Worm (Caenorhabditis elegans) whole organism, L1 larva: ENCODE data around the gene nhr-237.

Experiments used
- C16A3.4 ChIP-seq: fragments of 150-350 bp; optimal IDR thresholded peaks from 2 replicates; lab custom pipeline; 2014; ENCODE audit warnings: missing biosample characterization, missing genetic modification characterization
- C34B4.2 ChIP-seq: sonication (generic microtip); optimal IDR thresholded peaks from 2 replicates; lab custom pipeline; 2017; ENCODE audit warnings: mild to moderate bottlenecking, missing genetic modification characterization, missing compliant biosample characterization
- F16B12.6 ChIP-seq: fragments of 150-350 bp; optimal IDR thresholded peaks from 2 replicates; lab custom pipeline; 2014; ENCODE audit warnings: missing biosample characterization, missing genetic modification characterization
- Y116A8C.19 ChIP-seq: sonication (generic microtip); optimal IDR thresholded peaks from 2 replicates; lab custom pipeline; 2016; ENCODE audit warnings: missing compliant biosample characterization, missing genetic modification characterization, borderline replicate concordance
- blmp-1 ChIP-seq: fragments of 150-350 bp; optimal IDR thresholded peaks from 2 replicates; lab custom pipeline; 2014; ENCODE audit warnings: missing biosample characterization, missing genetic modification characterization
- ceh-8 ChIP-seq: fragments of 200-800 bp; sonication (Bioruptor generic); optimal IDR thresholded peaks from 2 replicates; lab custom pipeline; 2018; ENCODE audit warnings: mild to moderate bottlenecking, missing genetic modification characterization, moderate library complexity, missing compliant biosample characterization
- ceh-82 ChIP-seq, 3 experiments: fragments of 150-350 bp in 1 of 3; sonication (generic microtip) in 2 of 3; optimal IDR thresholded peaks; 2 replicates each; lab custom pipeline; 2014 to 2017; ENCODE audit warnings: missing biosample characterization in 3 of 3, missing genetic modification characterization in 3 of 3
- ceh-90 ChIP-seq: sonication (generic microtip); optimal IDR thresholded peaks from 2 replicates; lab custom pipeline; 2016; ENCODE audit warnings: missing genetic modification characterization, missing compliant biosample characterization
- efl-1 ChIP-seq, 4 experiments: fragments of 150-350 bp; optimal IDR thresholded peaks in 3 of 4; peaks in 1 of 4; 1 replicate in 1 of 4; 2 replicates in 3 of 4; lab custom pipeline; 2014; ENCODE audit warnings: missing biosample characterization in 2 of 4, missing genetic modification characterization in 2 of 4, missing genetic modification reagents in 2 of 4
- efl-3 ChIP-seq: fragments of 200-800 bp; sonication (Bioruptor generic); optimal IDR thresholded peaks from 2 replicates; lab custom pipeline; 2018; ENCODE audit warnings: mild to moderate bottlenecking, missing genetic modification characterization, missing compliant biosample characterization
- egl-13 ChIP-seq: sonication (generic microtip); optimal IDR thresholded peaks from 2 replicates; lab custom pipeline; 2016; ENCODE audit warnings: missing genotype, missing genetic modification reagents, missing genetic modification characterization, missing compliant biosample characterization
- ets-5 ChIP-seq: fragments of 200-800 bp; sonication (Bioruptor generic); IDR thresholded peaks from 2 replicates; pipeline ENCODE4 v1.3.6; 2022; ENCODE audit warnings: missing genetic modification characterization, missing compliant biosample characterization
- fkh-10 ChIP-seq: sonication (generic microtip); optimal IDR thresholded peaks from 2 replicates; lab custom pipeline; 2017; ENCODE audit warnings: missing biosample characterization, missing genetic modification reagents, missing genetic modification characterization
- fkh-4 ChIP-seq: sonication (generic microtip); optimal IDR thresholded peaks from 2 replicates; lab custom pipeline; 2016; ENCODE audit warnings: missing compliant biosample characterization, missing genetic modification characterization, borderline replicate concordance
- fkh-8 ChIP-seq: sonication (generic microtip); optimal IDR thresholded peaks from 2 replicates; lab custom pipeline; 2016; ENCODE audit warnings: mild to moderate bottlenecking, missing genetic modification characterization, missing compliant biosample characterization
- hlh-4 ChIP-seq: sonication (generic microtip); optimal IDR thresholded peaks from 2 replicates; lab custom pipeline; 2016; ENCODE audit warnings: mild to moderate bottlenecking, missing genetic modification characterization, missing compliant biosample characterization
- lin-15B ChIP-seq: fragments of 150-350 bp; sonication (generic microtip); optimal IDR thresholded peaks from 3 replicates; lab custom pipeline; 2014; ENCODE audit warnings: missing biosample characterization, missing genetic modification characterization
- nhr-12 ChIP-seq: sonication (generic microtip); optimal IDR thresholded peaks from 2 replicates; lab custom pipeline; 2017; ENCODE audit warnings: missing biosample characterization, missing genetic modification characterization
- nhr-237 ChIP-seq: fragments of 150-350 bp; optimal IDR thresholded peaks from 2 replicates; lab custom pipeline; 2014; ENCODE audit warnings: missing biosample characterization, missing genetic modification characterization
- nhr-28 ChIP-seq: fragments of 150-350 bp; optimal IDR thresholded peaks from 2 replicates; lab custom pipeline; 2014; ENCODE audit warnings: missing biosample characterization, missing genetic modification characterization
- nhr-47 ChIP-seq: sonication (generic microtip); optimal IDR thresholded peaks from 2 replicates; lab custom pipeline; 2016; ENCODE audit warnings: mild to moderate bottlenecking, missing genetic modification characterization, moderate library complexity, missing compliant biosample characterization
- nhr-76 ChIP-seq: sonication (generic microtip); optimal IDR thresholded peaks from 2 replicates; lab custom pipeline; 2017; ENCODE audit warnings: missing biosample characterization, missing genetic modification characterization
- nhr-77 ChIP-seq: fragments of 150-350 bp; optimal IDR thresholded peaks from 2 replicates; lab custom pipeline; 2014; ENCODE audit warnings: missing biosample characterization, missing genetic modification characterization
- nhr-85 ChIP-seq: sonication (generic microtip); peaks from one replicate; lab custom pipeline; 2016; ENCODE audit warnings: missing genetic modification characterization, inconsistent platforms, missing compliant biosample characterization
- pag-3 ChIP-seq: sonication (generic microtip); optimal IDR thresholded peaks from 2 replicates; lab custom pipeline; 2017; ENCODE audit warnings: missing genetic modification characterization, mild to moderate bottlenecking, missing compliant biosample characterization, antibody characterized with exemption, borderline replicate concordance; ENCODE audit not compliant: insufficient read depth
- pax-3 ChIP-seq: fragments of 200-800 bp; sonication (Bioruptor generic); optimal IDR thresholded peaks from 2 replicates; lab custom pipeline; 2018; ENCODE audit warnings: mild to moderate bottlenecking, missing genetic modification characterization, moderate library complexity, missing compliant biosample characterization
- rnt-1 ChIP-seq: sonication (generic microtip); optimal IDR thresholded peaks from 2 replicates; lab custom pipeline; 2016; ENCODE audit warnings: mild to moderate bottlenecking, missing genetic modification characterization, moderate library complexity, missing compliant biosample characterization
- snpc-4 ChIP-seq: fragments of 150-350 bp; optimal IDR thresholded peaks from 2 replicates; lab custom pipeline; 2014; ENCODE audit warnings: missing biosample characterization, missing genetic modification characterization
- snu-23 ChIP-seq: sonication (generic microtip); optimal IDR thresholded peaks from 2 replicates; lab custom pipeline; 2016; ENCODE audit warnings: missing genetic modification characterization, missing compliant biosample characterization
- sox-4 ChIP-seq: sonication (generic microtip); optimal IDR thresholded peaks from 2 replicates; lab custom pipeline; 2016; ENCODE audit warnings: missing genetic modification characterization, missing compliant biosample characterization
- sptf-1 ChIP-seq: fragments of 150-350 bp; optimal IDR thresholded peaks from 2 replicates; lab custom pipeline; 2014; ENCODE audit warnings: missing biosample characterization, missing genetic modification characterization
- swsn-7 ChIP-seq: sonication (generic microtip); optimal IDR thresholded peaks from 2 replicates; lab custom pipeline; 2016; ENCODE audit warnings: missing genetic modification characterization, missing compliant biosample characterization
- tbx-2 ChIP-seq: sonication (generic microtip); optimal IDR thresholded peaks from 2 replicates; lab custom pipeline; 2016; ENCODE audit warnings: missing genetic modification characterization, missing compliant biosample characterization
- tlp-1 ChIP-seq: fragments of 150-350 bp; optimal IDR thresholded peaks from 2 replicates; lab custom pipeline; 2014; ENCODE audit warnings: missing biosample characterization, missing genetic modification characterization
- unc-130 ChIP-seq: fragments of 150-350 bp; optimal IDR thresholded peaks from 2 replicates; lab custom pipeline; 2017; ENCODE audit warnings: missing biosample characterization, missing genetic modification characterization, inconsistent platforms
- unc-62 ChIP-seq: fragments of 150-350 bp; optimal IDR thresholded peaks from 2 replicates; lab custom pipeline; 2014; ENCODE audit warnings: missing biosample characterization, missing genetic modification reagents, missing genetic modification characterization
- unc-98 ChIP-seq: fragments of 200-800 bp; sonication (Bioruptor generic); IDR thresholded peaks from 2 replicates; pipeline ENCODE4 v1.3.6; 2022; ENCODE audit warnings: missing genetic modification characterization, missing compliant biosample characterization
- zip-4 ChIP-seq: fragments of 200-800 bp; sonication (Bioruptor generic); optimal IDR thresholded peaks from 2 replicates; lab custom pipeline; 2018; ENCODE audit warnings: mild to moderate bottlenecking, missing genetic modification characterization, moderate library complexity, missing compliant biosample characterization
- ztf-11 ChIP-seq, 2 experiments: sonication (generic microtip); optimal IDR thresholded peaks; 2 replicates each; lab custom pipeline; 2016 to 2017; ENCODE audit warnings: missing genetic modification characterization in 2 of 2, missing biosample characterization in 1 of 2, missing compliant biosample characterization in 1 of 2
- ztf-4 ChIP-seq: fragments of 150-350 bp; optimal IDR thresholded peaks from 2 replicates; lab custom pipeline; 2014; ENCODE audit warnings: missing biosample characterization, missing genetic modification characterization

Gene nhr-237

ce11 chrV:1626720-1627119, at the start of gene nhr-237:
Gene nhr-237, minus strand, starts transcription at chrV:1626820.
- TF ChIP-seq tlp-1 (tag; lab: Kevin White, UChicago) (no peak), F16B12.6 (tag; lab: Kevin White, UChicago) (no peak), pag-3 (tag; lab: Kevin White, UChicago) (no peak), unc-62 (GFP tag; lab: Kevin White, UChicago) (no peak), fkh-10 (GFP tag; lab: Kevin White, UChicago) (no peak), lin-15B (tag; lab: Kevin White, UChicago) (no peak), zip-4 (GFP tag; lab: Kevin White, UChicago) (no peak), egl-13 (tag; lab: Kevin White, UChicago) (no peak), ceh-8 (GFP tag; lab: Kevin White, UChicago) (no peak), fkh-8 (tag; lab: Kevin White, UChicago) (no peak), nhr-28 (tag; lab: Kevin White, UChicago) (no peak), ceh-90 (tag; lab: Kevin White, UChicago) (no peak), unc-98 (GFP tag; lab: Robert Waterston, UW) (no peak), ets-5 (no peak), unc-130 (tag; lab: Kevin White, UChicago) (no peak), ceh-82 (tag; optimal IDR thresholded peaks at IDR 0.05; lab: Kevin White, UChicago) (no peak), sox-4 (tag; lab: Kevin White, UChicago) (no peak), pax-3 (tag; lab: Kevin White, UChicago) (no peak), swsn-7 (no peak)

- TF ChIP-seq snpc-4 (no peak), hlh-4 (tag; lab: Kevin White, UChicago) (no peak), nhr-85 (tag; lab: Kevin White, UChicago) (no peak), nhr-77 (tag; lab: Kevin White, UChicago) (no peak), tbx-2 (no peak), rnt-1 (no peak), unc-62 (GFP tag; lab: Kevin White, UChicago) (no peak), efl-3 (GFP tag; lab: Kevin White, UChicago) (no peak), C34B4.2 (tag; lab: Kevin White, UChicago) (no peak), nhr-76 (tag; lab: Kevin White, UChicago) (no peak), ztf-11 (tag; optimal IDR thresholded peaks at IDR 0.05; lab: Kevin White, UChicago) (no peak), pax-3 (tag; lab: Kevin White, UChicago) (no peak), sox-4 (tag; lab: Kevin White, UChicago) (no peak), nhr-237 (no peak)
Observed at ce11 chrV:1668216-1668615, 41.6 kb upstream of the nhr-237 start, which contains the start of gene irld-42. Gene irld-42, plus strand, starts transcription at chrV:1668516.

ce11 chrV:1666904-1667303, 40.3 kb upstream of the nhr-237 start, which contains the start of gene K04F1.8:
Gene K04F1.8, plus strand, starts transcription at chrV:1667204.
- no peak for TF ChIP-seq ztf-4 (tag; lab: Kevin White, UChicago)

ce11 chrV:1664921-1665320, 38.3 kb upstream of the nhr-237 start, which contains the start of gene K04F1.9:
Gene K04F1.9, plus strand, starts transcription at chrV:1665221.
- no peak for TF ChIP-seq C16A3.4
- TF ChIP-seq snu-23 (GFP tag; lab: Kevin White, UChicago): no peak
- no peak for TF ChIP-seq blmp-1 (tag; lab: Kevin White, UChicago)
- TF ChIP-seq nhr-28 (tag; lab: Kevin White, UChicago): no peak
- no peak for TF ChIP-seq sptf-1
- TF ChIP-seq nhr-47: no peak
- TF ChIP-seq Y116A8C.19 (tag; lab: Kevin White, UChicago): no peak
- no peak for TF ChIP-seq nhr-12 (tag; lab: Kevin White, UChicago)
- no peak for TF ChIP-seq fkh-4 (tag; lab: Kevin White, UChicago)
- TF ChIP-seq ztf-11 (tag; optimal IDR thresholded peaks at IDR 0.05; lab: Kevin White, UChicago): no peak
- no peak for TF ChIP-seq efl-1 (optimal IDR thresholded peaks at IDR 0.05; lab: Kevin White, UChicago)
- no peak for TF ChIP-seq efl-1 (GFP tag; optimal IDR thresholded peaks at IDR 0.05 in 1 of 2; lab: Kevin White, UChicago)
- TF ChIP-seq fkh-8 (tag; lab: Kevin White, UChicago): no peak
- TF ChIP-seq zip-4 (GFP tag; lab: Kevin White, UChicago): no peak
